Worm (Caenorhabditis elegans): Measurements from ENCODE around the gene crt-1.

crt-1 gene

DNA sequence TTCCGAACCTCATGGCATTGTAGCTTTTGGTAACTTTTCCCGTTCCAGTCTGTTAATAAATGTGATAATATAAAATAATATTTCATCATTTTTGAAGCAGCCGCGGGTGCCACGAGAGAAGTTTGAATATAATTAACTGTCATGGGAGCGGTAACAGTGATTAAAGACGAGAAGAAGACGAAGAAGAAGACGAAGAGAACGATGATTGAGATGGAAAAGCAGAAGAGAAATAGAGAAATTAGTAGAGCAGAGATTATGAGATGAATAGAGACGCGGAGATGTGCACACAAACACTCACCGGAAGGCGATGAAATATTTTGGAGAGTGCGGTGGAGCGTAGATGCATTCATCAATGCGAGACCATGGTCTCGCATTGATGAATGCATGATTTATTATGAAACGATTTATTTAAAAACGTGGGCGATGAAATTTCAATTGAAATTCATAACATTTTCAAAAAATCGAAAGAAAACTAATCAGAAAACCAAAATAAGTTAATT lies 47.1 kb downstream of the crt-1 start, which contains the start of gene seip-1 (continued):
- TF ChIP-seq dmd-9 (GFP tag; IDR thresholded peaks at IDR 0.05) (no peak), T26A8.4 (GFP tag; IDR thresholded peaks at IDR 0.05) (peak; percentile 28; the same call in 1 of the 2 replicates), rbr-2 (tag; optimal IDR thresholded peaks at IDR 0.05) (peak; percentile 85), dve-1 (tag; optimal IDR thresholded peaks at IDR 0.05; ENCODE audit: insufficient read depth) (peak; percentile 87), snpc-1.2 (GFP tag; IDR thresholded peaks at IDR 0.05) (no peak), ZK546.5 (tag; optimal IDR thresholded peaks at IDR 0.05) (no peak), F49E8.2 (tag; optimal IDR thresholded peaks at IDR 0.05; ENCODE audit: borderline replicate concordance) (no peak), F26F4.8 (GFP tag; conservative IDR thresholded peaks at IDR 0.05) (no peak), egl-43 (GFP tag; IDR thresholded peaks at IDR 0.05) (no peak), Y75B8A.6 (GFP tag; IDR thresholded peaks at IDR 0.05) (no peak), ces-1 (GFP tag; optimal IDR thresholded peaks at IDR 0.05) (no peak), mes-2 (tag; optimal IDR thresholded peaks at IDR 0.05; ENCODE audit: poor library complexity, severe bottlenecking) (peak; percentile 90), mdl-1 (tag; optimal IDR thresholded peaks at IDR 0.05) (peak in 1 of 2 experiments; percentile 73), D1046.2 (GFP tag; IDR thresholded peaks at IDR 0.05) (no peak), Y5F2A.4 (GFP tag; optimal IDR thresholded peaks at IDR 0.05) (no peak), spr-1 (tag; optimal IDR thresholded peaks at IDR 0.05) (no peak), daf-12 (tag; optimal IDR thresholded peaks at IDR 0.05) (no peak), egl-27 (tag; optimal IDR thresholded peaks at IDR 0.05) (no peak), nhr-111 (GFP tag; optimal IDR thresholded peaks at IDR 0.05) (no peak), nhr-102 (tag; optimal IDR thresholded peaks at IDR 0.05) (peak; percentile 44), ZK337.2 (GFP tag; IDR thresholded peaks at IDR 0.05) (no peak), nhr-42 (GFP tag; IDR thresholded peaks at IDR 0.05) (no peak), lin-39 (tag; optimal IDR thresholded peaks at IDR 0.05) (no peak), ceh-62 (tag; optimal IDR thresholded peaks at IDR 0.05) (no peak), T20F7.1 (GFP tag; optimal IDR thresholded peaks at IDR 0.05) (peak; percentile 78), nhr-48 (tag; optimal IDR thresholded peaks at IDR 0.05) (peak; percentile 52), ceh-32 (tag; optimal IDR thresholded peaks at IDR 0.05; ENCODE audit: poor library complexity) (no peak), pha-4 (GFP tag; IDR thresholded peaks at IDR 0.05) (no peak; the same call in 1 of the 2 replicates), pha-4 (tag; optimal IDR thresholded peaks at IDR 0.05) (peak; percentile 90), daf-19 (GFP tag; conservative IDR thresholded peaks at IDR 0.05) (no peak), nhr-77 (tag; optimal IDR thresholded peaks at IDR 0.05) (peak; percentile 96), ztf-7 (tag; optimal IDR thresholded peaks at IDR 0.05) (no peak), lir-3 (tag; optimal IDR thresholded peaks at IDR 0.05) (no peak), unc-62 (GFP tag; optimal IDR thresholded peaks at IDR 0.05 in 1 of 2) (peak in 1 of 2 experiments; percentile 98), unc-62 (tag; optimal IDR thresholded peaks at IDR 0.05) (no peak), mxl-2 (GFP tag; conservative IDR thresholded peaks at IDR 0.05) (no peak)

DNA sequence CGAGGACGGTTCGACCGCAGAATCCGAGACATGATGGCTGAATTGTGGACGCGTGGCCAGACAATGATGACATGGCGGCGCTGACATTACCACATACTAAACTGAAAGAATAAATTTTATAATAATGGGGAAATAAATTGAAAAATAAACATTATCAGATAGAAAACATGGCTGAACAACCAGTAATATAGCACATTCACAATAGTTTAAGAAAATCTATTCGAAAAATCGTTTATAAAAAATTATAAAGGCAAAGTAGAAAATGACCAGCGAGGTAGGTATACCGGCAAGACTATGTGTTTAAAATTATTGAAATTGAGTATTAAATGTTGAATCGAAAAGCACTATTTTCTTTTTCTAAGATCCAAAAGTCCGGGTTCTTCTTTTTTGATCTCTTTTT lies 49.2 kb downstream of the crt-1 start, which contains the start of gene jamp-1:
Gene jamp-1, minus strand, starts transcription at position 101 of the 400 bp plus-strand sequence.
- TF ChIP-seq daf-16 (GFP tag; optimal IDR thresholded peaks at IDR 0.05), result no peak
- TF ChIP-seq daf-16 (tag; optimal IDR thresholded peaks at IDR 0.05), result peak; percentile 12
- TF ChIP-seq lin-15B (tag; optimal IDR thresholded peaks at IDR 0.05), result no peak
